Worm (Caenorhabditis elegans): ENCODE data around the gene lin-26.

DNA sequence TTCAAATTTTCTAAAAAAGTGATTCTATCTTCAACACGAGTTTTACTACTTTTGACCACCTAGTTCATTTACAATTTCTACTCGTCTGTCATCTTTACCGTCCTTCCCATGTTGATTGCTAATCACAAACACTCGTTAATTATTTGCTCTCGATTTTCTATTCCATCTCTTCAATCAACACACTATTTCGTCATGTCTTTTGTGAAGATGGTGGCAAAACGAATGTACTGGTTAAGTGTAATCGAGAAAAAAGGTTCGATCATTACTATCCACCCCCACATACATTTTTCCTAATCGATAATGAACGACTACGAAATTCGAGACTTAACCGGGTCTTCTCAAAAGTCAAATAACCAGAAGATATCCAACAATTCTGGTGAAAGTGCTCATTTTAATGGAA lies 42.6 kb downstream of the lin-26 start, which contains the start of gene cpna-2:
- TF ChIP-seq ref-1 (GFP tag; conservative IDR thresholded peaks at IDR 0.05): no peak
- no peak for TF ChIP-seq T22C8.4 (GFP tag; IDR thresholded peaks at IDR 0.05)
- no peak for TF ChIP-seq ztf-29 (GFP tag; IDR thresholded peaks at IDR 0.05)

All from whole organism, midembryonic.